Worm (Caenorhabditis elegans) whole organism, L2 larva: Measurements from ENCODE around the gene srx-24.

Experiments used
- ZK546.5 ChIP-seq: sonication (generic microtip); optimal IDR thresholded peaks from 2 replicates; lab custom pipeline; 2017; ENCODE audit warnings: missing biosample characterization, missing genetic modification characterization
- blmp-1 ChIP-seq: sonication (generic microtip); optimal IDR thresholded peaks from 2 replicates; lab custom pipeline; 2017; ENCODE audit warnings: missing genetic modification characterization, mild to moderate bottlenecking, missing compliant biosample characterization, antibody characterized with exemption, moderate library complexity; ENCODE audit not compliant: insufficient read depth
- ceh-82 ChIP-seq: fragments of 150-350 bp; optimal IDR thresholded peaks from 2 replicates; lab custom pipeline; 2014; ENCODE audit warnings: missing biosample characterization, missing genetic modification characterization
- dmd-4 ChIP-seq: sonication (generic microtip); optimal IDR thresholded peaks from 2 replicates; lab custom pipeline; 2017; ENCODE audit warnings: missing biosample characterization, missing genetic modification characterization
- lin-11 ChIP-seq: fragments of 150-350 bp; sonication (generic microtip); optimal IDR thresholded peaks from 2 replicates; lab custom pipeline; 2014; ENCODE audit warnings: missing biosample characterization, missing genetic modification characterization, inconsistent platforms, mixed read lengths
- lin-39 ChIP-seq: fragments of 150-350 bp; optimal IDR thresholded peaks from 2 replicates; lab custom pipeline; 2014; ENCODE audit warnings: missing biosample characterization, missing genetic modification reagents, missing genetic modification characterization
- nhr-237 ChIP-seq: fragments of 150-350 bp; optimal IDR thresholded peaks from 2 replicates; lab custom pipeline; 2014; ENCODE audit warnings: missing biosample characterization, missing genetic modification characterization
- nhr-25 ChIP-seq: fragments of 150-350 bp; sonication (generic microtip); optimal IDR thresholded peaks from 3 replicates; lab custom pipeline; 2014; ENCODE audit warnings: missing biosample characterization, missing genetic modification characterization
- skn-1 ChIP-seq: sonication (generic microtip); optimal IDR thresholded peaks from 2 replicates; lab custom pipeline; 2017; ENCODE audit warnings: missing biosample characterization, missing genetic modification characterization
- sma-9 ChIP-seq, 2 experiments: fragments of 150-350 bp in 1 of 2; sonication (generic microtip) in 1 of 2; optimal IDR thresholded peaks; 2 replicates each; lab custom pipeline; 2014 to 2016; ENCODE audit warnings: missing genetic modification characterization in 2 of 2, mild to moderate bottlenecking in 1 of 2, missing biosample characterization in 1 of 2, missing compliant biosample characterization in 1 of 2, missing genetic modification reagents in 1 of 2, moderate library complexity in 1 of 2
- snpc-4 ChIP-seq: fragments of 150-350 bp; optimal IDR thresholded peaks from 2 replicates; lab custom pipeline; 2014; ENCODE audit warnings: missing biosample characterization, missing genetic modification characterization
- unc-62 ChIP-seq: fragments of 150-350 bp; optimal IDR thresholded peaks from 2 replicates; lab custom pipeline; 2014; ENCODE audit warnings: missing biosample characterization, missing genetic modification reagents, missing genetic modification characterization
- ztf-4 ChIP-seq: fragments of 150-350 bp; optimal IDR thresholded peaks from 2 replicates; lab custom pipeline; 2014; ENCODE audit warnings: missing biosample characterization, missing genetic modification characterization

DNA sequence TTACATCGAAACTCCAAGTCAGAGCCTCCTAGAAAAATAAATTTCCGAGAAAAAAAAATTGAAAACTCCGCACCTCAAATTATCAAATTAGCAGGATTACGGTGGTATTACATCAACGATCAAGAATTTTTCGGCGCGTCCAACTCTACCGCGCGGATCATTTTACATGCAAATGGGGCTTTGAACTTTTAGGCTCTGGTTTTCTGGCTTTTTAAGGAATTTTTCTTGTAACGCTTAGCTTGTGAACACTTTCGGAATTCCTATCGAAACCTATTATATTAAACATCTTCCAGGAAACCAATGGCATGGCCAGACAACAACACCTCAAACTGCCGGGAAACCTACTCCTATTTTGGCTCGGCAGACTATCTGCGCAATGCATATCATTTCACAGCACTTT, 21.7 kb upstream of the srx-24 start, which contains the start of gene srh-56:
- TF ChIP-seq ztf-4 (no peak), blmp-1 (tag; lab: Kevin White, UChicago) (no peak), sma-9 (GFP tag; optimal IDR thresholded peaks at IDR 0.05; lab: Kevin White, UChicago) (no peak), sma-9 (tag; optimal IDR thresholded peaks at IDR 0.05; lab: Kevin White, UChicago) (no peak), skn-1 (tag; lab: Kevin White, UChicago) (no peak), nhr-25 (tag; lab: Kevin White, UChicago) (no peak), snpc-4 (tag; lab: Kevin White, UChicago) (no peak), lin-11 (tag; lab: Kevin White, UChicago) (no peak), lin-39 (tag; lab: Kevin White, UChicago) (no peak), unc-62 (no peak), ZK546.5 (no peak), nhr-237 (tag; lab: Kevin White, UChicago) (no peak), ceh-82 (tag; lab: Kevin White, UChicago) (no peak), dmd-4 (no peak)
